Fruit fly (Drosophila melanogaster) whole organism, adult: ENCODE results near the gene nkd.

Experiments
- CG12768 ChIP-seq: fragments of 200-800 bp; sonication (Bioruptor generic); optimal IDR thresholded peaks from 2 replicates; lab custom pipeline; 2017; ENCODE audit warnings: missing biosample characterization, missing genetic modification characterization, mild to moderate bottlenecking, moderate library complexity, missing genetic modification reagents
- CG14711 ChIP-seq: fragments of 200-800 bp; sonication (Bioruptor generic); optimal IDR thresholded peaks from 2 replicates; lab custom pipeline; 2018; ENCODE audit warnings: missing biosample characterization, mild to moderate bottlenecking, missing genetic modification characterization, moderate library complexity
- CG1620 ChIP-seq: fragments of 200-800 bp; sonication (Bioruptor generic); optimal IDR thresholded peaks from 2 replicates; lab custom pipeline; 2016; ENCODE audit warnings: missing biosample characterization, missing genetic modification characterization
- CG33017 ChIP-seq: fragments of 200-800 bp; sonication (Bioruptor generic); optimal IDR thresholded peaks from 2 replicates; lab custom pipeline; 2018; ENCODE audit warnings: missing biosample characterization, mild to moderate bottlenecking, missing genetic modification characterization, moderate library complexity
- CG5204 ChIP-seq: fragments of 200-800 bp; sonication (Bioruptor generic); optimal IDR thresholded peaks from 2 replicates; lab custom pipeline; 2016; ENCODE audit warnings: missing biosample characterization, missing genetic modification characterization
- CG7045 ChIP-seq: fragments of 200-800 bp; sonication (Bioruptor generic); optimal IDR thresholded peaks from 2 replicates; lab custom pipeline; 2017; ENCODE audit warnings: missing biosample characterization, mild to moderate bottlenecking, missing genetic modification characterization
- CG7101 ChIP-seq: fragments of 200-800 bp; sonication (Bioruptor generic); optimal IDR thresholded peaks from 2 replicates; lab custom pipeline; 2018; ENCODE audit warnings: missing biosample characterization, mild to moderate bottlenecking, missing genetic modification characterization, moderate library complexity
- Clk ChIP-seq: fragments of 200-800 bp; sonication (Bioruptor generic); optimal IDR thresholded peaks from 2 replicates; lab custom pipeline; 2017; ENCODE audit warnings: missing biosample characterization, missing genetic modification characterization
- Crg-1 ChIP-seq: fragments of 200-800 bp; sonication (Bioruptor generic); optimal IDR thresholded peaks from 2 replicates; lab custom pipeline; 2016; ENCODE audit warnings: missing biosample characterization, missing genetic modification characterization
- Hr96 ChIP-seq: fragments of 200-800 bp; sonication (Bioruptor generic); optimal IDR thresholded peaks from 2 replicates; lab custom pipeline; 2016; ENCODE audit warnings: missing biosample characterization, missing genetic modification characterization
- Mnt ChIP-seq: fragments of 200-800 bp; sonication (Bioruptor generic); optimal IDR thresholded peaks from 2 replicates; lab custom pipeline; 2016; ENCODE audit warnings: missing biosample characterization, mild to moderate bottlenecking, missing genetic modification characterization
- bab1 ChIP-seq: fragments of 200-800 bp; sonication (Bioruptor generic); optimal IDR thresholded peaks from 3 replicates; lab custom pipeline; 2019; ENCODE audit warnings: missing biosample characterization, mild to moderate bottlenecking, missing genetic modification characterization, moderate library complexity
- cic ChIP-seq: fragments of 200-800 bp; sonication (Bioruptor generic); optimal IDR thresholded peaks from 2 replicates; lab custom pipeline; 2017; ENCODE audit warnings: missing biosample characterization, mild to moderate bottlenecking, missing genetic modification characterization, moderate library complexity
- cnc ChIP-seq, 2 experiments: fragments of >200 bp; optimal IDR thresholded peaks; 2 replicates each; lab custom pipeline; 2017
- kay ChIP-seq: fragments of 200-800 bp; sonication (Bioruptor generic); peaks from one replicate; lab custom pipeline; 2016; ENCODE audit warnings: missing biosample characterization, missing genetic modification characterization, borderline replicate concordance
- ovo ChIP-seq: fragments of 200-800 bp; sonication (Bioruptor generic); optimal IDR thresholded peaks from 2 replicates; lab custom pipeline; 2016; ENCODE audit warnings: missing biosample characterization, missing genetic modification characterization
- pad ChIP-seq: fragments of 200-800 bp; sonication (Bioruptor generic); optimal IDR thresholded peaks from 3 replicates; lab custom pipeline; 2017; ENCODE audit warnings: missing biosample characterization, missing genetic modification characterization, mild to moderate bottlenecking, moderate library complexity, missing genetic modification reagents
- tj ChIP-seq: fragments of 200-800 bp; sonication (Bioruptor generic); optimal IDR thresholded peaks from 3 replicates; lab custom pipeline; 2017; ENCODE audit warnings: missing biosample characterization, mild to moderate bottlenecking, missing genetic modification characterization, moderate library complexity
- toe ChIP-seq: fragments of 200-800 bp; sonication (Bioruptor generic); optimal IDR thresholded peaks from 2 replicates; lab custom pipeline; 2016; ENCODE audit warnings: missing biosample characterization, missing genetic modification characterization

The nkd gene

DNA sequence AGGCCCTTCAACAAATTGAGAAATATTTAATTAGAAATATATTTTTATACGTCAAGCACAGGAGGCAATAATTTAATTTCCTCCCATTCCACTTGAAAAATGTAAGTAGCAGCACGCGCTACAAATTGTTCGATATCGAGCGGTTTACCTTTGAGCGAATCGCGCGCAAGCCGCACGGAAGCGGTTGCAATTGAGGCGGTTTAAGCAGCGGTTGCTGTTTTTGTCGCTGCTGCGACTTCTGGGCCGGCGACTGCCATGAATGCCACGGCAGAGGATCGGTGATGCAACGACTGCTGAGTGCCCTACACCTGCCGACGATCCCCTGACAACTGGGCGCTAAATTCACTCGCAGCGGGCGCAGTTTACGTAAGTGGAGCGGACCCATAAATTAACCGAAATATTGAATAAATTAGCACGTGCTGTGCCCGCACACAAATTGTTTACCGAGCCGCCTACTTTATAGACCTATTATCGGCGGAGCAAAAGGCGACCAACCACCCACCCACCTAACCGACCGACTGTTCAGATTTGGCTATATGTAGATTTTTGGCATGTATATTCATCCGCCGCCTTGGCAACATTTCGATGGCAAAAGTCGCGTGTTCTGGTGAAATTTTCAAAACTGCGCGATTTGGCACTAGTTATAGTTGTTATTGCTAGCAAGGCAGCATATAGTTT, 51.5 kb downstream of the nkd start:
- no peak for TF ChIP-seq Hr96 (GFP tag; lab: Kevin White, UChicago)
- no peak for TF ChIP-seq kay (GFP tag; lab: Kevin White, UChicago)
- TF ChIP-seq bab1 (GFP tag; lab: Kevin White, UChicago): no peak
- TF ChIP-seq Clk (GFP tag; lab: Kevin White, UChicago): no peak
- no peak for TF ChIP-seq toe (GFP tag; lab: Kevin White, UChicago)
- TF ChIP-seq pad (GFP tag; lab: Kevin White, UChicago): no peak
- no peak for TF ChIP-seq CG12768 (GFP tag; lab: Kevin White, UChicago)
- no peak for TF ChIP-seq cic (GFP tag; lab: Kevin White, UChicago)

DNA sequence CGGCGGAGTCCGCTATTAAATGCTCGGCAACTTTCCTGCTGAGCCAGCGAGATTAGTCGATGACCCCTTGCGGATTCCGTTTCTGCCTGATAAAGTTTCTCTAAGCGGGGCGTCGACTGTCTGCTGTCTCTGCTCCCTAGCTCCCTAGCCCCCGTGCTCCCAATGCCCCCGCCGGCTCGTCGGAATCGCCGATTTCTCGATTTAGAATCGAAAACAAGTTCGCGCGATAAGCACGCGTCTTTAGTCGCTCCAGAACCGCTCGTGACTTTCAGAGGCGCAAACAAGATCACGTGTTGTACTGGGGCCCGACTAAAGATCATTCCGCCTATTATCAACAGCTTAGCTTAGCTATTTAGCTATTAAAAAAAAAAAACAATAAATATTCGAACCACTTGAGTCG, 52.4 kb downstream of the nkd start:
- peak; percentile 42 for TF ChIP-seq cic (GFP tag; lab: Kevin White, UChicago)
- no peak for TF ChIP-seq toe (GFP tag; lab: Kevin White, UChicago)
- no peak for TF ChIP-seq Hr96 (GFP tag; lab: Kevin White, UChicago)
- TF ChIP-seq CG7101: no peak
- peak; percentile 76 for TF ChIP-seq tj (GFP tag; lab: Kevin White, UChicago)
- TF ChIP-seq CG14711 (tag; lab: Kevin White, UChicago): no peak
- no peak for TF ChIP-seq kay (GFP tag; lab: Kevin White, UChicago)

DNA sequence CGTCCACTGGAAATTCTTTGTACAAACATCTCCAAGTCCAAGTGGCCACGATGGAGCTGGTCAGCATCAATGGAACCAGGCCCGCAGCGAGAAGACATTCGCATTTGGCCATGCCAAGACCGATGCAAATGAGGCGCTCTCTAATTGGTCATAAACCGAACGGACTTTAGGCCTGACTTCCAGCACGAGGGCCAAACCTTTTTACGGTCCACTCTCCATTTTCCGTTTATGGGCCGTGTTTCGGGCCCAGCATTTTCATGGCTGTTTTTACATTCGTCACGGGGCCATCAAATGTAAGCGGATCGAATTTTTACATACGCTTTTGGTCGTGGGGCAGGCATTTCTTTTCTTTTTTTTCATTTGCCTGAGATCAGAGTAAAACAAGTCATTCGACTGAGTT, 55.6 kb downstream of the nkd start, which contains the start of gene CG34256:
TSS of gene CG34256 (minus strand) at position 205 of the 400 bp plus-strand sequence.
- no peak for TF ChIP-seq bab1 (GFP tag; lab: Kevin White, UChicago)
- TF ChIP-seq toe (GFP tag; lab: Kevin White, UChicago): no peak
- no peak for TF ChIP-seq Clk (GFP tag; lab: Kevin White, UChicago)

DNA sequence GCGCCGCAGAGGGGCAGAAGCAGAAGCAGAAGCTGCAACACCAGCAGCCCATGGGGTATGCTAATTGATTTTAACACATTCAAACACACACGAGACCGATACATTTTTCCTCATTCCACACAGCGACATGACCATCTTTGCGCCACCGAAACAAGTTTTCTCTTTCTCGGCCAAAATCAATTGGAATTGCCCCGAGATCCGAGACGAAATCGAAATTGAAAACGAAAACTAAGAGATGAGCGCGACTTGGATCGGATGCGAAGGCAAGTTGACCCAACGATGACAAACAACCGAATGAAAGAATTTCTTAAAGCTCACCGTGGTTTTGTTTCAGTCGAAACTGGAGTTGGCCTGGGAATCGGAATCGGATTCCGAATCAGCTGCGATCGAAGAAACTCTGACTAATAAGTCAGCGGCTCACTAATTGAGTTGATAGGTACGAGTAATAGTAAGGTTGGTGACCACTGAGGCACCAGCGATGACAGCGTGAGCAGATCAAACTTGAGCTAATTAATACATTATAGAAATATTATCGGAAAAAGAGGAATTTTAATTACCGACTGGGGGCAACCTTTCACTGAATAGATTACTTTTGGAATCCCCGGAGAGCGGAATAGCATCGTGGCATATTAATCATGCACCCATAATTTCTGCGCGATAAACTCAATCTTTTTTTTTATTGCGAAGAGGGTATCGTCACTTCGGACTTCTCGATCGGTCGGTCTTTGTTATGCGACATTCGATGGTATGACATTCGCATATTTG, 57.0 kb downstream of the nkd start, which contains the start of gene CG11619:
TSS of gene CG11619 (minus strand) at position 269 of the 765 bp plus-strand sequence.
- TF ChIP-seq ovo (GFP tag; lab: Kevin White, UChicago) (no peak), CG5204 (GFP tag; lab: Kevin White, UChicago) (no peak), Mnt (GFP tag; lab: Kevin White, UChicago) (no peak), CG14711 (tag; lab: Kevin White, UChicago) (no peak), Crg-1 (GFP tag; lab: Kevin White, UChicago) (no peak), Hr96 (GFP tag; lab: Kevin White, UChicago) (no peak), toe (GFP tag; lab: Kevin White, UChicago) (no peak), bab1 (GFP tag; lab: Kevin White, UChicago) (no peak), CG7045 (GFP tag; lab: Kevin White, UChicago) (no peak)

DNA sequence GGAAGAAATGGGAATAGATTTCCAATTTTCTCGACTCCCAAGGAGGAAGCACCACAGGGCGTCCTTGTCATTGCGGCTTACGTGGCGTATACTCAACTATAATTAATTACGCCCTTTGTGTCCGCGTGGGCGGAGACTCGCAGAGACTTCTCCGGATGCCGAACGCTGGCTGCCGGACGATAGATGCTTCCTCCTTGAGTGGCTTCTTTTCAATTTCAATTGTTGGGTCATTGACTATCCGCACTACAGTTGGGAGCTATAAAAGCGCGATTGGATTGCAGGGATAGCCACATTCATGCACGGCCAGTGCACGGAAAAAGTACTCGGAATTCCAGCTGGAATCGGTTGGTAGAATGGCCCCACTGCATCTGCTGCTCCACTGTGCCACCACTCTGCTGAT, 60.6 kb downstream of the nkd start, which contains the start of gene CG14075:
TSS of gene CG14075 (plus strand) at position 301 of the 400 bp plus-strand sequence.
- TF ChIP-seq CG12768 (GFP tag; lab: Kevin White, UChicago) (no peak), Mnt (GFP tag; lab: Kevin White, UChicago) (no peak), CG33017 (tag; lab: Kevin White, UChicago) (no peak), pad (GFP tag; lab: Kevin White, UChicago) (no peak), CG14711 (tag; lab: Kevin White, UChicago) (no peak), Hr96 (GFP tag; lab: Kevin White, UChicago) (no peak), kay (GFP tag; lab: Kevin White, UChicago) (no peak), CG7045 (GFP tag; lab: Kevin White, UChicago) (no peak), Crg-1 (GFP tag; lab: Kevin White, UChicago) (no peak), cnc (optimal IDR thresholded peaks at IDR 0.05; lab: Kevin White, UChicago) (no peak), CG1620 (GFP tag; lab: Kevin White, UChicago) (no peak), toe (GFP tag; lab: Kevin White, UChicago) (no peak), tj (GFP tag; lab: Kevin White, UChicago) (no peak), cic (GFP tag; lab: Kevin White, UChicago) (no peak), CG7101 (no peak)

DNA sequence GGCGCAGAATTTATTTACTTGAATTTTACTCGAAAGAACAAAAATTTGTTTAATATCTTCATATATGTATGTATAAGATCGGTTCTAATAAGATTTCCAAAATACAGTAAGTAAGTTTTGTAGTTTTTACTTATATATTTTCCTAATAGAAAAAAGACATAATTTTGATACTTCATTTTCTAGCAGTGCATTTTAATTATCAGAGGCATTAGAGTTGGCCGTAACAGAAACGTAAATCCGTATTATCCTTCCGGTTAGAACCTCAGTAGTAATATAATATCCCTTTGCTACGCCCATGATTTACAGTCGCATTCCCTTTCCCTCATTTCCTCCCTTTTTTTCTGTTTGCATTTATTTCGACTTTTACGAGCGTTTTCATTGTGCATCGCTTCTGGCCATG, 68.5 kb downstream of the nkd start:
- TF ChIP-seq CG7045 (GFP tag; lab: Kevin White, UChicago) (no peak), CG1620 (GFP tag; lab: Kevin White, UChicago) (no peak), Crg-1 (GFP tag; lab: Kevin White, UChicago) (no peak), Hr96 (GFP tag; lab: Kevin White, UChicago) (no peak), cnc (optimal IDR thresholded peaks at IDR 0.05; lab: Kevin White, UChicago) (no peak), CG7101 (no peak), Clk (GFP tag; lab: Kevin White, UChicago) (no peak), toe (GFP tag; lab: Kevin White, UChicago) (no peak), CG33017 (tag; lab: Kevin White, UChicago) (no peak), Mnt (GFP tag; lab: Kevin White, UChicago) (no peak), tj (GFP tag; lab: Kevin White, UChicago) (no peak), ovo (GFP tag; lab: Kevin White, UChicago) (no peak), bab1 (GFP tag; lab: Kevin White, UChicago) (no peak)
